Worm (Caenorhabditis elegans): ENCODE results near the gene Y71G10AR.4.
"Not testable (repeated sequence)": the region's sequence is repeated elsewhere in the genome, so short reads cannot be mapped to it uniquely, and the experiment has no call there.

The Y71G10AR.4 gene

DNA sequence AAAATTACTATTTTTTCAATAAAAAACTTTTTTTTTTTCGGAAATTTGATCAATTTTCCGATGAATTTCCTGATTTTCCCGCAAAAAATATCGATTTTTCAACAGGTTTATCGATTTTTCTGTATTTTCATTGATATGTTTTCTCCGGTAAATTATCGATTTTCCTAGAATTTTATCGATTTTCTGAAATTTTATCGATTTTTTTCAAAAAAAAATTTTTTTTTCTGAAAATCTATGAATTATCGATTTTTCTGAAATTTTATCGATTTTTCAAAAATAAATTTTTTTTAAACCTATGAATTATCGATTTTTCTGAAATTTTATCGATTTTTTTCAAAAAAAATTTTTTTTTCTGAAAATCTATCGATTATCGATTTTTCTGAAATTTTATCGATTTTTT is 32.9 kb downstream of the Y71G10AR.4 start:
- TF ChIP-seq ceh-28 (tag; optimal IDR thresholded peaks at IDR 0.05) = peak; percentile 71

DNA sequence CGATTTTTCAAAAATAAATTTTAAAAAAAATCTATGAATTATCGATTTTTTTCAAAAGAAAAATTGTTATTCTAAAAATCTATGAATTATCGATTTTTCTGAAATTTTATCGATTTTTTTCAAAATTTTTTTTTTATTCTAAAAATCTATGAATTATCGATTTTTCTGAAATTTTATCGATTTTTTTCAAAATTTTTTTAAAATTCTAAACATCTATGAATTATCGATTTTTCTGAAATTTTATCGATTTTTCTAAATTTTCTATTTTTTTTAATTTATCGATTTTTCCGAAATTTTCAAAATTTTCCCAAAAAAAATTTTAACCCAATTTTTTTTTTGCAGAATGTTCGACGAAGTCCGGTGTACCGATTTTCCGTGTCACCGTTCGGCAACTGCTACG is 34.4 kb downstream of the Y71G10AR.4 start:
- TF ChIP-seq ceh-28 (tag; optimal IDR thresholded peaks at IDR 0.05) = peak; percentile 91

DNA sequence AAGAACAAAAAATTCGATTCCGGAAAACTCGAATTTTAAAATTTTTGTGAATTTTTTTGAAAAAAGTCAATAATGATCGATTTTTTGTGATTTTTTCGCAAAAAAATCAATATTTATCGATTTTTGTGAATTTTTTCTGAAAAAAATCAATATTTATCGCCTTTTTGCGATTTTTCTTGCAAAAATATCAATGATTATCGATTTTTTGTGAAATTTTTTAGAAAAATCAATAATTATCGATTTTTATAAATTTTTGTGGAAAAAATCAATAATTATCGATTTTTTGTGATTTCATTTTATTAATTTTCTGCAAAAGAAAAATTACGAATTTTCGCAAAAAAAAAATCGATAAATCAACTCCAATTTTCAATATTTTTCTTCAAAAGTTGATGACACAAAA is 37.1 kb downstream of the Y71G10AR.4 start:
- TF ChIP-seq ceh-28 (tag; optimal IDR thresholded peaks at IDR 0.05) (peak; percentile 97), tbx-2 (tag; optimal IDR thresholded peaks at IDR 0.05) (no peak)

DNA sequence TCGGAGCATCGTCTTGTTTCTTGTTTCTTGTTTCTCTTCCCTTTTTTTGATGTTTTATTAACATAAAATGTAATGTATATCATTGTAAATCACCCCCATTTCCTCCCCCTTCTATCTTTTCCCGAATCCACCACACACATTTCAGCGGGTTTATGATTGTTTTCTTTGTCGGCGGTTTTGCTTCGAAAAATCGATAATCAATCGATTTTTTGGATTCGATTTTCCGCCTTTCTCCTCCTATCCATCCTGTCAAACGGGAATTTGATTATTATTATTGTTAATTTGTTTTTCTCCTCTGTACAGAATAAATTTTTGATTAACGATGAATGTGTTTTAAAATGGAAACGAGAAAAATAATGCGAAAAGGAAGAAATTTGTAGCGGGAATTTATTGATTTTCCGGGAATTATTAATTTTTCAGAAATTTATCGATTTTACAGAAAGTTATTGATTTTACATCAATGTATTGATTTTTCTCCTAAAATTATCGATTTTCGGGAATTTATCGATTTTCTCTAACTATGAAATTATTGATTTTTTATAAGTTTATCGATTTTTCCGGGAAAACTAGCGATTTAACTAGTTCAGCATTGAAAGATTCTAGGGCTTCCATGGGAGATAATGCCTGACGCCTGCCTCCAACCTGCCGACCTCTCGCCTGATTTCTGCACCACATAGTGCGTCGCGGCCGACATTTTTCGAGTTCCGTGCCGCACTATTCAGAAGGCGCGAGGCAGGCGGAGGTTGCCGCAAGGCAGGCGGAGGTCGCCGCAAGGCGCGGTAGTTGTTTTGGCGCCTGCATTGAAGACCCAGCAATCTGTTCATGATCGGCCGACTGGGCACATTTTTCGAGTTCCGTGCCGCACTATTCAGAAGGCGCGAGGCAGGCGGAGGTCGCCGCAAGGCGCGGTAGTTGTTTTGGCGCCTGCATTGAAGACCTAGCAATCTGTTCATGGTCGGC is 38.1 kb downstream of the Y71G10AR.4 start:
- TF ChIP-seq hmg-11 (tag; optimal IDR thresholded peaks at IDR 0.05) (no peak), unc-39 (tag; optimal IDR thresholded peaks at IDR 0.05) (no peak), jun-1 (tag; optimal IDR thresholded peaks at IDR 0.05) (no peak), ceh-28 (tag; optimal IDR thresholded peaks at IDR 0.05) (peak; percentile 98), mdl-1 (tag; optimal IDR thresholded peaks at IDR 0.05) (no peak)

DNA sequence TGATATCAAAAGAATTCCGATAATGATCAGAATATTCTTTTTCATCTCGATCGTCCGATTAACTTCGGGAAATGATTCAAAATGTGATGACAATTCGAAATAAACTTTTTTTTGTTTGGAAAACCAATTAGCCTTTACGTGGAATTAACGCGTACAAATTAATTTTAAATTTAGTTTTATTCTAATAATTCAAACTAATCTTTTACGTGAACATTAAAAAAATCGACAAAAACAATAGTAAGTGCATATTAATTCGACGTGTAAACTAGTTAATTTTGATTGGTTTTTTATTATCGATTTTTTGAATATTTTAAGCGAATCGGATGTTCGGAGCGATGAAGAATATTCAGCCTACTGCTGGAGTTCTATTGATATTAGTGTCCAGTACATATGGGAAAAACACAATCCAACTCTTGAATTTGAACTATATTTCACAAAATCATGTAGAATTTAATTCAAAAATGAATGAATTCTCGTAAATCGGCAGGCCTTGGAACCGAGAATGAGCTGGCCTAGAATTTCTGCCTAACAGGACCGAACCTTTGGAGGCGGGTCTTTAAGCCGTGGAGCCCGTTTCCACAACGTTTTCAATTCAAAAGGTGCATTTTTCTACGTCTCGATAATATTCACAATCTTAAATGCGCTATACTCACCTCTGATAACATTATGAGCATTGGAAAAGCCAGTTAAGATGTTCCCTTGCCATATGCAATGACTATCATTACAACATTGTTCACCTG is 43.7 kb downstream of the Y71G10AR.4 start, which contains the start of the genes M70.3 and M70.2:
TSS of gene M70.3 (minus strand) at position 101 of the 740 bp plus-strand sequence.
TSS of gene M70.2 (plus strand) at position 690 of the 740 bp plus-strand sequence.
- TF ChIP-seq mdl-1 (tag; optimal IDR thresholded peaks at IDR 0.05) = no peak

DNA sequence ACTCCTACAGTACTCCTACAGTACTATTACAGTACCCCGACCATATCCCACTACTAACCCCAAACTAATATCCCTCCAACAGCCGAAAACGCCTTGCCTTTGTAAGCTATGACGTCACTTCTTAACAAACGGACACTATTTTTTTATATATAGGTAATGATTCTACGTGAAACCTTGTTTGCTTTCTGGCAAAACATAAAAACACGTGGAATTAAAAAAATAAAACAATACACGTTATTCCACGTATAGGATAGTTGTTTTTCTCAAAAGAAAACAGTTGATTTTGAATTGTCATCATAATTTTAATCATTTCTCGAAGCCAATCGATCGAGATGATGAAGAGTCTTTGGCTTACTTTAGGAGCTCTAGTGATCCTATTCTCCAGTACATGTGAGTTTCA is 46.7 kb downstream of the Y71G10AR.4 start, which contains the start of gene M70.1:
TSS of gene M70.1 (plus strand) at position 301 of the 400 bp plus-strand sequence.
- not testable (repeated sequence) for TF ChIP-seq ZK546.5, nhr-77, nhr-67 (tag; optimal IDR thresholded peaks at IDR 0.05)

DNA sequence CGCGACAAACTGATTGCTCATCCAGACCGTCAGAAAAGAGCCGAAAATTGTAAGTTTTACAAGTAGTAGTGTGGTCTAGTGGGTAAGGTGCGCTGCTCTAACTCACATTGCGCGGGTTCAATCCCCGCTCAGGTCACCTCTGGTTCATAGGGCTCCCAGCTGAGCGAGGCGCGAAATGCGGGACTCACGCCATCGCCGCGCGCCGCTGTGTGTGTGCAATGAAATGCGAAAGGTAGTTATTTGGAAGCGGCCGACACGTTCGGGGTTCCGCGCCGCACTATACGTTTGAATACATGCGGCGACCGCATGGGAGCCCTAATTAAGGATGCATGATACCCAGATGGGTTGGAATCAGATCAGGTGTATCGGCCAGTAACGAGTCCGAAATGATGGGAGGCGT is 47.3 kb downstream of the Y71G10AR.4 start:
- TF ChIP-seq nhr-67 (tag; optimal IDR thresholded peaks at IDR 0.05) (no peak), ceh-82 (tag; optimal IDR thresholded peaks at IDR 0.05) (no peak), mdl-1 (tag; optimal IDR thresholded peaks at IDR 0.05) (no peak), nhr-43 (tag; optimal IDR thresholded peaks at IDR 0.05; ENCODE audit: poor library complexity, severe bottlenecking) (no peak), ceh-16 (tag; optimal IDR thresholded peaks at IDR 0.05) (no peak), daf-12 (tag; optimal IDR thresholded peaks at IDR 0.05) (no peak), lin-39 (tag; optimal IDR thresholded peaks at IDR 0.05) (no peak), nhr-76 (tag; optimal IDR thresholded peaks at IDR 0.05) (no peak), skn-1 (tag; optimal IDR thresholded peaks at IDR 0.05) (no peak), pqm-1 (tag; optimal IDR thresholded peaks at IDR 0.05) (no peak)

DNA sequence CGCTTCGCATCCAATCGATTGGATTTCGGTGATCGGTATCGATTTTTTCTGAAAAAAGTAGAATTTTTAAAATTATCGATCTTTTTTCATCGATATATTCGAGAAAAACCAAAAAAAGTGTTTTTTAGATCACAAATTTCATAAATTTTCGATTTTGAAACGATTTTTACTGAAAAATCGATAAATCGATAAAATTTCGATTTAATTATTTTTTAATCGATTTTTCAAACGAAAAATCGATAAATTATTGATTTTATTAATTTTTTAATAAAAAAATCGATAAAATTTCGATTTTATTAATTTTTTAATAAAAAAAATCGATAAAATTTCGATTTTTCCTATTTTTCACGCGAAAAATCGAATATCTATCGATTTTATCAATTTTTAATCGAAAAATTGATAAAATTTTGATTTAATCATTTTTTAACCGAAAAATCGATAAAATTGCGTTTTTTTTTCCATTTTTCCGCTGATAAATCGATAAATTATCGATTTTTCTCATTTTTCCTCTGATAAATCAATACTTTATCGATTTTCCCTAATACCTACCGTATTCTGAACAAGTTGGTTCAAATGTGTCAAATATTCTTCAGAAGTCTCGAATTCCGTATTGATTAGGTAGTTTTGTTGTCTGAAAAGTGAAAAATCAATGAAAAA is 54.7 kb downstream of the Y71G10AR.4 start:
- TF ChIP-seq fkh-2 (tag; optimal IDR thresholded peaks at IDR 0.05) (no peak), nhr-76 (tag; optimal IDR thresholded peaks at IDR 0.05) (no peak), pha-4 (tag; optimal IDR thresholded peaks at IDR 0.05) (no peak), mdl-1 (tag; optimal IDR thresholded peaks at IDR 0.05) (no peak), ama-1 (optimal IDR thresholded peaks at IDR 0.05) (no peak), nhr-43 (tag; optimal IDR thresholded peaks at IDR 0.05; ENCODE audit: poor library complexity, severe bottlenecking) (no peak), ceh-28 (tag; optimal IDR thresholded peaks at IDR 0.05) (peak; percentile 87), skn-1 (tag; optimal IDR thresholded peaks at IDR 0.05) (no peak), ztf-11 (tag; optimal IDR thresholded peaks at IDR 0.05) (no peak)
